Fruit fly (Drosophila melanogaster): ENCODE data around the gene mgl.
A peak's percentile ranks its signal among the peaks of the same experiment; 100 is the strongest.

The mgl gene

dm6 chrX:9497123-9497522 lies 2.8 kb downstream of the mgl start (continued):
- TF ChIP-seq tgo (GFP tag; IDR thresholded peaks at IDR 0.05) (no peak), CG2199 (GFP tag; IDR thresholded peaks at IDR 0.05) (0 out of 3 replicates have a peak, but pooled peaks have one; percentile 13), CG12769 (tag; optimal IDR thresholded peaks at IDR 0.05) (peak; percentile 20), p53 (GFP tag; optimal IDR thresholded peaks at IDR 0.05) (no peak), CG1233 (GFP tag; optimal IDR thresholded peaks at IDR 0.05) (no peak), CG11456 (GFP tag; IDR thresholded peaks at IDR 0.05) (0 out of 3 replicates have a peak, but pooled peaks have one; percentile 27), oc (tag; optimal IDR thresholded peaks at IDR 0.05) (peak; percentile 64), D (optimal IDR thresholded peaks at IDR 0.05) (peak; percentile 75), D (GFP tag; optimal IDR thresholded peaks at IDR 0.05) (no peak), Trl (optimal IDR thresholded peaks at IDR 0.05) (peak; percentile 42 to 65), Trl (GFP tag; optimal IDR thresholded peaks at IDR 0.05) (no peak), kni (GFP tag; optimal IDR thresholded peaks at IDR 0.05) (peak; percentile 78), CkIIα-i1 (GFP tag; IDR thresholded peaks at IDR 0.05) (no peak), Aef1 (GFP tag; IDR thresholded peaks at IDR 0.05) (no peak), CG4730 (GFP tag; IDR thresholded peaks at IDR 0.05) (no peak), psq (GFP tag; optimal IDR thresholded peaks at IDR 0.05) (peak; percentile 64), lola (GFP tag; optimal IDR thresholded peaks at IDR 0.05) (no peak), CG8924 (tag; optimal IDR thresholded peaks at IDR 0.05) (peak; percentile 17), CG5180 (GFP tag; optimal IDR thresholded peaks at IDR 0.05) (peak; percentile 53), vvl (GFP tag; IDR thresholded peaks at IDR 0.05) (0 out of 2 replicates have a peak, but pooled peaks have one; percentile 17), CG2678 (tag; optimal IDR thresholded peaks at IDR 0.05) (no peak), hbn (GFP tag; IDR thresholded peaks at IDR 0.05; ENCODE audit: partially characterized antibody) (0 out of 2 replicates have a peak, but pooled peaks have one; percentile 14), Jarid2 (GFP tag; optimal IDR thresholded peaks at IDR 0.05) (no peak), CG12104 (GFP tag; optimal IDR thresholded peaks at IDR 0.05) (no peak), dpn (GFP tag; optimal IDR thresholded peaks at IDR 0.05) (no peak), Scr (GFP tag; IDR thresholded peaks at IDR 0.05; ENCODE audit: partially characterized antibody) (peak; percentile 36), cwo (GFP tag; optimal IDR thresholded peaks at IDR 0.05) (no peak), zen (tag; optimal IDR thresholded peaks at IDR 0.05) (peak; percentile 84), Adf1 (GFP tag; IDR thresholded peaks at IDR 0.05) (no peak), Taf1 (GFP tag; IDR thresholded peaks at IDR 0.05) (no peak), wdn (GFP tag; IDR thresholded peaks at IDR 0.05) (no peak), sqz (GFP tag; optimal IDR thresholded peaks at IDR 0.05) (peak; percentile 12), CG10321 (GFP tag; IDR thresholded peaks at IDR 0.05) (peak; percentile 36; the same call in 1 of the 2 replicates), h (optimal IDR thresholded peaks at IDR 0.05) (no peak), CG7928 (GFP tag; optimal IDR thresholded peaks at IDR 0.05) (no peak), HmgD (GFP tag; optimal IDR thresholded peaks at IDR 0.05) (peak; percentile 19), Hand (GFP tag; optimal IDR thresholded peaks at IDR 0.05) (no peak), CG6689 (GFP tag; IDR thresholded peaks at IDR 0.05) (no peak), grau (tag; optimal IDR thresholded peaks at IDR 0.05) (no peak), hth (optimal IDR thresholded peaks at IDR 0.05) (no peak), BtbVII (GFP tag; optimal IDR thresholded peaks at IDR 0.05) (no peak), CG11085 (GFP tag; IDR thresholded peaks at IDR 0.05) (no peak)

- TF ChIP-seq vfl (GFP tag; optimal IDR thresholded peaks at IDR 0.05) (peak; percentile 2), Drgx (GFP tag; IDR thresholded peaks at IDR 0.05) (peak; percentile 41; the same call in 1 of the 2 replicates), CG7372 (GFP tag; IDR thresholded peaks at IDR 0.05) (no peak), sqz (GFP tag; optimal IDR thresholded peaks at IDR 0.05) (peak; percentile 94), CG17385 (GFP tag; optimal IDR thresholded peaks at IDR 0.05) (peak; percentile 81), CG1832 (GFP tag; optimal IDR thresholded peaks at IDR 0.05) (peak; percentile 77), corto (GFP tag; optimal IDR thresholded peaks at IDR 0.05) (peak; percentile 17), CG11560 (tag; IDR thresholded peaks at IDR 0.05) (no peak), Gug (GFP tag; IDR thresholded peaks at IDR 0.05) (no peak), yki (optimal IDR thresholded peaks at IDR 0.05) (peak; percentile 59), chinmo (GFP tag; IDR thresholded peaks at IDR 0.05; ENCODE audit: partially characterized antibody) (0 out of 4 replicates have a peak, but pooled peaks have one; percentile 64), Trl (optimal IDR thresholded peaks at IDR 0.05) (peak; percentile 80 to 82), Trl (GFP tag; optimal IDR thresholded peaks at IDR 0.05) (no peak), ewg (GFP tag; optimal IDR thresholded peaks at IDR 0.05) (peak; percentile 29), CG15479 (GFP tag; optimal IDR thresholded peaks at IDR 0.05) (peak; percentile 65)
These were observed 3.9 kb downstream of the mgl start for dm6 chrX:9495945-9496445.

All from whole organism, embryonic.